Worm (Caenorhabditis elegans): ENCODE measurements around the gene Y6D1A.2.

- TF ChIP-seq pag-3 (tag; optimal IDR thresholded peaks at IDR 0.05; ENCODE audit: borderline replicate concordance) (no peak), hlh-6 (tag; optimal IDR thresholded peaks at IDR 0.05) (no peak), ceh-18 (tag; optimal IDR thresholded peaks at IDR 0.05) (no peak), ama-1 (optimal IDR thresholded peaks at IDR 0.05) (no peak), C08G9.2 (tag; optimal IDR thresholded peaks at IDR 0.05) (no peak), C38D4.7 (GFP tag; optimal IDR thresholded peaks at IDR 0.05) (no peak), ahr-1 (tag; optimal IDR thresholded peaks at IDR 0.05) (no peak), tbx-2 (tag; optimal IDR thresholded peaks at IDR 0.05) (no peak), ceh-6 (GFP tag; optimal IDR thresholded peaks at IDR 0.05) (no peak), K09A11.1 (tag; optimal IDR thresholded peaks at IDR 0.05; ENCODE audit: insufficient read depth) (no peak), pha-4 (tag; optimal IDR thresholded peaks at IDR 0.05) (no peak), unc-86 (tag; optimal IDR thresholded peaks at IDR 0.05) (no peak), K02D7.2 (tag; optimal IDR thresholded peaks at IDR 0.05) (no peak), fkh-6 (tag; optimal IDR thresholded peaks at IDR 0.05) (no peak)
Observed at ce11 chrII:11811241-11811640, 8.5 kb downstream of the Y6D1A.2 start.

Measured in whole organism, late embryonic.